Worm (Caenorhabditis elegans) whole organism, late embryonic: ENCODE data around the gene H32C10.1.

Experiments
- C38D4.7 ChIP-seq: fragments of 200-800 bp; sonication (Bioruptor generic); optimal IDR thresholded peaks from 2 replicates; lab custom pipeline; 2018; ENCODE audit warnings: mild to moderate bottlenecking, missing genetic modification characterization, moderate library complexity, missing compliant biosample characterization
- K02D7.2 ChIP-seq: sonication (generic microtip); optimal IDR thresholded peaks from 2 replicates; lab custom pipeline; 2017; ENCODE audit warnings: mild to moderate bottlenecking, missing genetic modification characterization, missing compliant biosample characterization
- ama-1 ChIP-seq: fragments of 150-350 bp; optimal IDR thresholded peaks from 2 replicates; lab custom pipeline; 2014
- ceh-18 ChIP-seq: sonication (generic microtip); optimal IDR thresholded peaks from 2 replicates; lab custom pipeline; 2016; ENCODE audit warnings: missing genetic modification characterization, missing compliant biosample characterization
- ceh-19 ChIP-seq: fragments of 200-800 bp; sonication (Bioruptor generic); optimal IDR thresholded peaks from 2 replicates; lab custom pipeline; 2018; ENCODE audit warnings: mild to moderate bottlenecking, missing genetic modification characterization, missing compliant biosample characterization
- ceh-24 ChIP-seq: sonication (generic microtip); optimal IDR thresholded peaks from 2 replicates; lab custom pipeline; 2016; ENCODE audit warnings: mild to moderate bottlenecking, missing genetic modification characterization, missing compliant biosample characterization
- ceh-30 ChIP-seq: fragments of 150-350 bp; optimal IDR thresholded peaks from 2 replicates; lab custom pipeline; 2014; ENCODE audit warnings: missing biosample characterization, missing genetic modification characterization
- ceh-31 ChIP-seq: sonication (generic microtip); optimal IDR thresholded peaks from 2 replicates; lab custom pipeline; 2016; ENCODE audit warnings: missing genetic modification characterization, missing compliant biosample characterization
- ceh-34 ChIP-seq: sonication (generic microtip); optimal IDR thresholded peaks from 2 replicates; lab custom pipeline; 2016; ENCODE audit warnings: mild to moderate bottlenecking, missing genetic modification characterization, missing compliant biosample characterization
- dmd-4 ChIP-seq: sonication (generic microtip); optimal IDR thresholded peaks from 2 replicates; lab custom pipeline; 2016; ENCODE audit warnings: borderline replicate concordance, missing genetic modification characterization, missing compliant biosample characterization
- ets-4 ChIP-seq: sonication (generic microtip); optimal IDR thresholded peaks from 2 replicates; lab custom pipeline; 2016; ENCODE audit warnings: missing genetic modification characterization, missing compliant biosample characterization
- eyg-1 ChIP-seq: sonication (generic microtip); optimal IDR thresholded peaks from 2 replicates; lab custom pipeline; 2016; ENCODE audit warnings: missing genotype, missing genetic modification characterization, missing compliant biosample characterization
- fkh-10 ChIP-seq: fragments of 150-350 bp; optimal IDR thresholded peaks from 2 replicates; lab custom pipeline; 2014; ENCODE audit warnings: missing biosample characterization, missing genetic modification reagents, missing genetic modification characterization
- lim-6 ChIP-seq: sonication (generic microtip); optimal IDR thresholded peaks from 2 replicates; lab custom pipeline; 2016; ENCODE audit warnings: missing genetic modification characterization, missing compliant biosample characterization
- mec-3 ChIP-seq: sonication (generic microtip); optimal IDR thresholded peaks from 2 replicates; lab custom pipeline; 2016; ENCODE audit warnings: borderline replicate concordance, missing genetic modification characterization, missing compliant biosample characterization
- nfya-1 ChIP-seq: sonication (generic microtip); optimal IDR thresholded peaks from 2 replicates; lab custom pipeline; 2017; ENCODE audit warnings: missing genetic modification characterization, mild to moderate bottlenecking, missing compliant biosample characterization, antibody characterized with exemption, moderate library complexity
- npax-4 ChIP-seq: sonication (generic microtip); optimal IDR thresholded peaks from 2 replicates; lab custom pipeline; 2016; ENCODE audit warnings: missing genetic modification characterization, missing compliant biosample characterization
- odd-2 ChIP-seq: sonication (generic microtip); optimal IDR thresholded peaks from 2 replicates; lab custom pipeline; 2017; ENCODE audit warnings: antibody characterized with exemption, mild to moderate bottlenecking, missing genetic modification characterization, missing compliant biosample characterization
- pag-3 ChIP-seq: sonication (generic microtip); optimal IDR thresholded peaks from 2 replicates; lab custom pipeline; 2016; ENCODE audit warnings: missing compliant biosample characterization, missing genetic modification characterization, borderline replicate concordance
- pat-9 ChIP-seq: fragments of 200-800 bp; sonication (Bioruptor generic); optimal IDR thresholded peaks from 2 replicates; lab custom pipeline; 2018; ENCODE audit warnings: mild to moderate bottlenecking, missing genetic modification characterization, moderate library complexity, missing compliant biosample characterization
- pha-4 ChIP-seq: fragments of 150-350 bp; optimal IDR thresholded peaks from 2 replicates; lab custom pipeline; 2018; ENCODE audit warnings: missing biosample characterization, missing genetic modification reagents, missing genetic modification characterization
- pqm-1 ChIP-seq: sonication (generic microtip); optimal IDR thresholded peaks from 2 replicates; lab custom pipeline; 2016; ENCODE audit warnings: missing genetic modification characterization, missing compliant biosample characterization
- ref-2 ChIP-seq: sonication (generic microtip); optimal IDR thresholded peaks from 2 replicates; lab custom pipeline; 2016; ENCODE audit warnings: missing genetic modification characterization, missing compliant biosample characterization
- rnt-1 ChIP-seq: sonication (generic microtip); optimal IDR thresholded peaks from 2 replicates; lab custom pipeline; 2016; ENCODE audit warnings: missing genetic modification characterization, missing compliant biosample characterization
- sdc-2 ChIP-seq: sonication (generic microtip); optimal IDR thresholded peaks from 2 replicates; lab custom pipeline; 2016; ENCODE audit warnings: missing genotype, missing genetic modification characterization, missing compliant biosample characterization
- sox-2 ChIP-seq: fragments of 200-800 bp; sonication (Bioruptor generic); IDR thresholded peaks from 2 replicates; pipeline ENCODE4 v1.3.6; 2022; ENCODE audit warnings: missing genetic modification reagents, missing genetic modification characterization, missing compliant biosample characterization
- sox-4 ChIP-seq: sonication (generic microtip); optimal IDR thresholded peaks from 2 replicates; lab custom pipeline; 2017; ENCODE audit warnings: mild to moderate bottlenecking, missing genetic modification characterization, inconsistent platforms, missing compliant biosample characterization
- syd-9 ChIP-seq: sonication (generic microtip); optimal IDR thresholded peaks from 2 replicates; lab custom pipeline; 2016; ENCODE audit warnings: mild to moderate bottlenecking, missing genetic modification characterization, moderate library complexity, missing compliant biosample characterization
- tbx-2 ChIP-seq: sonication (generic microtip); optimal IDR thresholded peaks from 2 replicates; lab custom pipeline; 2016; ENCODE audit warnings: missing genetic modification characterization, missing compliant biosample characterization
- unc-42 ChIP-seq: sonication (generic microtip); optimal IDR thresholded peaks from 2 replicates; lab custom pipeline; 2016; ENCODE audit warnings: missing genotype, missing genetic modification characterization, missing compliant biosample characterization
- unc-86 ChIP-seq: sonication (generic microtip); optimal IDR thresholded peaks from 2 replicates; lab custom pipeline; 2016; ENCODE audit warnings: missing genetic modification characterization, missing compliant biosample characterization

Gene H32C10.1

DNA sequence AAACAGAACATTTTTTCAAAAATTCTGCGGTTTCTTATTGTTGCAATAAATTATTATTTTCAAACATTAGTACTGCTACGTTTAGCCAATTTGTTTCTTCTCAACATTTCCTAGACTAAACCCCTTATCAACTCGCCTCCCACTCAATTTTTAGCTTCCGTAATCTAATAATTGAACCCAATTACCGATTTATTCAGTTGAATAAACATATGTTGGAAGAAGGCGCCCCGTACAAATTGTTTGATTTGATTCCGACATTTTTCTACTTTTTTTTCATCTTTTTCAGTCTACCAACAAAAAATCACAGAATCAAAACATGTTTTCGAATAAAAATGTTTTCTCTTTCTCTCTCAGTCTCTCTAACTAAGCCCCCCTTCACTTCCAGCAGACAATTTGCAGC lies 31.4 kb upstream of the H32C10.1 start:
- TF ChIP-seq C38D4.7 (GFP tag; lab: Kevin White, UChicago) (no peak), ama-1 (lab: Kevin White, UChicago) (no peak), unc-42 (tag; lab: Kevin White, UChicago) (peak; percentile 85)

DNA sequence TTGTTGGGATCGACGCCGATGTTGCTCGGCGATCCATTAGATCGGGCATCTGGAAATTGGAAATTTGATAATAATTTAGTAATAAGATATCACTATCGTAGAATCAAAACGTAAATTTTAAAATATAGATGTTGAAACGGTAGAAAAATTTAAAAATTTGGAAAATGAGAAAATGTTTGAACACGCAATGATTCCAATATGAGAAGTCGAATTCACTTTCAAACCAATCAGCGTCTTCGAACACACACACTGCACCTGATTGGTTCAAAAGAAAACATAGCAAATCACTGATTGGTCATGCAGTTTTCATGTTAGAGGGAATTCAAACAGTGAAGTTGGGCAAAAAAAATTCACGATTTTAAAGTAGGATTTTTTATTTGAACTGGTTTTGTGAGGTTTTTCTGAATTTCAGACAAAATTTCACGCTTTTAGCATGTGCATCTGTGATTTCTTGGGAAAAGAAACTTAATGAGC lies 30.8 kb upstream of the H32C10.1 start, which contains the start of gene H04M03.12:
TSS of gene H04M03.12 (minus strand) at position 51 of the 474 bp plus-strand sequence.
- TF ChIP-seq nfya-1 (tag; lab: Kevin White, UChicago) (peak; percentile 53), pqm-1 (tag; lab: Kevin White, UChicago) (no peak)

DNA sequence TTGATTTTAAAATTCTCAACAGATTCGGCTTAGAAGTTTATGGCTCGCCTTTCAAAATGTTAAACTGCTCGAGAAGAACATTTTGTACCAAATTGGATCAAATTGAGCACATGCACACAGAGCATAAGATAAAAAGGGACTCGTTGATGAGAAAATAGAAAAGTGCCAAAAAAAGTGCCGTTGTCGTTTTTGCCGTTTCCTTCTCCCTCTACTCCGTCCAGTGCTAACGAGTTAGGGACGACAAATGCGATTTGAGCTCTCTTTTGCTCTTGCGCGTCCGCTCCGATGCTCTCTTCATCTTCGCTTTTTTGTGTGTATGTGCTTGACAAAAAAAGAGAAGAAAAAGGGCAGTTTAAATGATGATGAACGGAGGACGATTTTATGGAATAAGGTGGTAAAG lies 19.0 kb upstream of the H32C10.1 start:
- TF ChIP-seq unc-42 (tag; lab: Kevin White, UChicago) (peak; percentile 91), K02D7.2 (tag; lab: Kevin White, UChicago) (no peak)

DNA sequence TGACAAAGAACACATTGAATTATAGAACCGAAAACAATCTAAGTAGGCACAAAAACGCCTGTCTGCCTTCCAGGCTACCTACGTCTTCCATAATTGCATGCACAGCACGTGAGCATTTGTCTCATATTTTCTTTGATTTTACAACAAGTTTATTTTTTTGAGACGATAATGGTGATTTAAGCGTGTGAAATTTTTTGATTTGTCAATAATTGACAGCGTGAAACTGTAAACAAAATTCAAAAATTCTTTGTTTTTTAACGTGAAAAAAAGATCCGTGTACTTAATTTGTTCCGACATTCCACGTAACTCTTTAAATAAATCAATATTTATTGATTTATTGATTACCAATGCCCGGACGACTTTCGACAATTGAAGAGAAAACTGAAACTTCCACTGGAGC lies 17.1 kb upstream of the H32C10.1 start, which contains the start of gene dhhc-13:
TSS of gene dhhc-13 (plus strand) at position 301 of the 400 bp plus-strand sequence.
- TF ChIP-seq ceh-34 (tag; lab: Kevin White, UChicago): no peak

DNA sequence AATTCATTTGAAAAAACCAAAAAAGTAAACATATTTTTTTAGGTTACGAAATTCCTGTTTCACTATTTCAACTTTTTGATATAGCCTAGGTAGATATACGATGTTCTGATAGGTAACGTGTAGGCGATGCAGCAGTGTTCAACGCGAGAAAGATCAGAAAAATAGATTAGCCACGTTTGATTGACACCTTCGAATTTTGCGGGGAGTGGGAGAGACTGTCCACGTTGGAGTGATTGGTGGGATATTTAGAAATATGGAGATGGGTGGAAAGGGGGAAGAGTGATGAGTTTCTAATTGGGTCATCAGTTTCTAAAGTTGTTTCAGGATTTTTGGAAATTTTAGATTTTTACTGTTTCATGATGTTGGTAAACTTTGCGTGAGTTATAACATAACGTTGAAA lies 11.0 kb upstream of the H32C10.1 start:
- TF ChIP-seq unc-86 (tag; lab: Kevin White, UChicago): no peak
- no peak for TF ChIP-seq lim-6
- TF ChIP-seq ceh-24 (tag; lab: Kevin White, UChicago): no peak
- no peak for TF ChIP-seq K02D7.2 (tag; lab: Kevin White, UChicago)
- TF ChIP-seq sdc-2: no peak
- no peak for TF ChIP-seq ceh-18 (tag; lab: Kevin White, UChicago)
- TF ChIP-seq tbx-2 (tag; lab: Kevin White, UChicago): no peak
- no peak for TF ChIP-seq C38D4.7 (GFP tag; lab: Kevin White, UChicago)
- TF ChIP-seq ets-4 (tag; lab: Kevin White, UChicago): no peak
- no peak for TF ChIP-seq ceh-30 (tag; lab: Kevin White, UChicago)
- no peak for TF ChIP-seq dmd-4
- no peak for TF ChIP-seq syd-9 (tag; lab: Kevin White, UChicago)
- TF ChIP-seq mec-3 (tag; lab: Kevin White, UChicago): no peak
- no peak for TF ChIP-seq eyg-1
- no peak for TF ChIP-seq odd-2
- no peak for TF ChIP-seq pat-9 (tag; lab: Kevin White, UChicago)
- no peak for TF ChIP-seq npax-4
- TF ChIP-seq sox-4 (tag; lab: Kevin White, UChicago): no peak
- TF ChIP-seq sox-2: no peak

DNA sequence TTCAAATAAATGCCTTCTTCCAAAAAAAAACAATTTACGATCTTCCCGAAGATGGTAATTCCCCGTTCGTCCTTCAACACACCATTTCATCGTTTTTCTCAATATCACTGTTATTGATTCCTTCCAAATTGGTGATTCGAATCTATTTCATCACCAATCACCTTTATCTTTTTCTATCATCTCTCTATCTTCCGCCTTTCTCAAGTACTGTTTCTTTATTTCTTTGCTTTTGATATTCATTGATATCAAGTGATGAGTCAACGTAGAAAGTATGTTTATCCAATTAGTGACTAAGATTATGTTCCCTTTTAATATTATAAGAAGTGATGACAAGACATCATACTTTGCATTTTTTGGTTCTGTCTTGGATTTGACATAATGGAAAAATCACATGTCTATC lies 9.9 kb upstream of the H32C10.1 start:
- TF ChIP-seq odd-2 (no peak), pag-3 (tag; lab: Kevin White, UChicago) (no peak)

DNA sequence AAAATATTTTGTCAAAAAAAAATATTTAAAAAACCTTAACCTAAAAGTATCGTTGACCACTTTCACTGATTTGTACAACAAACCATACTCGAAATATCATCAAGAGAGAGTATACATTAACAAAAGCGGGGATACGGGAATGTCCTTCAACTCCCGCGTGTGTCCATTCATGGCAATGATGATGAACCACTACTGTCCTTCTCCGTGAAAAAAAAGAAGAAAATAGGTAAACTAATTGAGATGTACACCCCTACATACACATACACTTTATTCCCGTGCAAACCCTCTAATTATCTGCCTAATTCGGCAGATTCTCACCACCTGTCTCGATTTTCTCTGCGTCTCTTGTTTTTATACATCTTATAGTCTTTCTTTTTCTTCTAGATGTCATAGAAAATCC lies 7.5 kb upstream of the H32C10.1 start:
- TF ChIP-seq unc-42 (tag; lab: Kevin White, UChicago): peak; percentile 40
- TF ChIP-seq syd-9 (tag; lab: Kevin White, UChicago): no peak
- peak; percentile 75 for TF ChIP-seq ceh-31
- peak; percentile 29 for TF ChIP-seq nfya-1 (tag; lab: Kevin White, UChicago)
- TF ChIP-seq mec-3 (tag; lab: Kevin White, UChicago): no peak
- peak; percentile 47 for TF ChIP-seq ref-2 (tag; lab: Kevin White, UChicago)
- TF ChIP-seq, all 69 proteins: peak for 4

DNA sequence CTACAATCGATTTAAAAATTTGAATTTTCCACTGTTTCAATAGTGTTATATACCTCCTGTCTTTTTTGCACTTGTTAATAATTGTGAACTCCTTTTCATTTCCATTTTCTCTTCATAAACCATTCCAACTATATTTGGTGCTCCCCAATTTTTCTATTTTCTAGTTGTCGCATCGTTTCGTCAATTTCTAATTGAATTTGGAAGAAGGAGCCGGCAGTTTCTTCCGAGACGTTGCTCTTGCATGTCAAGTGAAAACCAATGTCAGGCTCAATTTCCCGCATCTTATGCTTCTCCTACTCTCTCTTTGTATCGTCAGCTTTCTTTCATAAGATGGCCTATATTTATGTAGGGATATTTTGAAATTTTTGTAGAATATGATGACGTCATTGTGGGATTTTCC lies 6.3 kb upstream of the H32C10.1 start:
- TF ChIP-seq pha-4 (tag; lab: Kevin White, UChicago): no peak
- TF ChIP-seq odd-2: no peak
- no peak for TF ChIP-seq rnt-1 (tag; lab: Kevin White, UChicago)
- no peak for TF ChIP-seq fkh-10 (GFP tag; lab: Kevin White, UChicago)
- TF ChIP-seq unc-42 (tag; lab: Kevin White, UChicago): peak; percentile 91
- TF ChIP-seq ceh-19 (GFP tag; lab: Kevin White, UChicago): no peak
- TF ChIP-seq, all 69 proteins: peak for 1
